Worm (Caenorhabditis elegans): ENCODE measurements around the gene cdc-48.2.

The cdc-48.2 gene

DNA sequence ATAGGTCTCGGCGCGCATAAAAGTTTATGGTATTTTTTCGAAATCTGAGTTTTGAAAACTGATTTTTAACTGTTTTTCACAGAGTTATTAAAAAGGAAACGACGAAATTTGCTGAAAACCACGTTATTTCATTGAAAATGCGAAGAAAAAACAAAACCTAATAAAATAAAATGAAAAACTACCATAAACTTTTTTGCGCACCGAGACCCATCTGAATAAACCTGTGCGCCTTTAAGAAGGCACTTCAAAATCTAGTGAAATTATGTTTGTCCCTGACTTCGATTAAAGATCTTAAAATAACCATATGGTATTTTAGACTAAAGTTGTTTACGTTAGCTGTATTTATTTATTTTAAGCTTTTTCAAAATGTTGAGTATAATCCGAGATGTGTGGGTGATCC, 10.5 kb upstream of the cdc-48.2 start:
- TF ChIP-seq skn-1 (tag; optimal IDR thresholded peaks at IDR 0.05) (no peak), duxl-1 (tag; optimal IDR thresholded peaks at IDR 0.05; ENCODE audit: poor library complexity) (no peak), attf-4 (tag; optimal IDR thresholded peaks at IDR 0.05) (no peak), ces-1 (GFP tag; optimal IDR thresholded peaks at IDR 0.05) (no peak), nhr-48 (tag; optimal IDR thresholded peaks at IDR 0.05) (no peak), zag-1 (tag; optimal IDR thresholded peaks at IDR 0.05) (no peak), rbr-2 (tag; optimal IDR thresholded peaks at IDR 0.05) (no peak), nhr-111 (GFP tag; optimal IDR thresholded peaks at IDR 0.05) (no peak), T20F7.1 (GFP tag; optimal IDR thresholded peaks at IDR 0.05) (no peak), mes-2 (tag; optimal IDR thresholded peaks at IDR 0.05; ENCODE audit: poor library complexity, severe bottlenecking) (no peak), daf-12 (tag; optimal IDR thresholded peaks at IDR 0.05) (no peak), D1046.2 (GFP tag; IDR thresholded peaks at IDR 0.05) (no peak), jun-1 (tag; optimal IDR thresholded peaks at IDR 0.05) (no peak), lsy-2 (tag; optimal IDR thresholded peaks at IDR 0.05) (no peak), ZK337.2 (GFP tag; IDR thresholded peaks at IDR 0.05) (no peak), nhr-25 (tag; optimal IDR thresholded peaks at IDR 0.05; ENCODE audit: borderline replicate concordance, insufficient read depth) (no peak), fkh-10 (GFP tag; optimal IDR thresholded peaks at IDR 0.05) (no peak), lin-1 (GFP tag; IDR thresholded peaks at IDR 0.05) (no peak), snpc-1.2 (GFP tag; IDR thresholded peaks at IDR 0.05) (no peak)

DNA sequence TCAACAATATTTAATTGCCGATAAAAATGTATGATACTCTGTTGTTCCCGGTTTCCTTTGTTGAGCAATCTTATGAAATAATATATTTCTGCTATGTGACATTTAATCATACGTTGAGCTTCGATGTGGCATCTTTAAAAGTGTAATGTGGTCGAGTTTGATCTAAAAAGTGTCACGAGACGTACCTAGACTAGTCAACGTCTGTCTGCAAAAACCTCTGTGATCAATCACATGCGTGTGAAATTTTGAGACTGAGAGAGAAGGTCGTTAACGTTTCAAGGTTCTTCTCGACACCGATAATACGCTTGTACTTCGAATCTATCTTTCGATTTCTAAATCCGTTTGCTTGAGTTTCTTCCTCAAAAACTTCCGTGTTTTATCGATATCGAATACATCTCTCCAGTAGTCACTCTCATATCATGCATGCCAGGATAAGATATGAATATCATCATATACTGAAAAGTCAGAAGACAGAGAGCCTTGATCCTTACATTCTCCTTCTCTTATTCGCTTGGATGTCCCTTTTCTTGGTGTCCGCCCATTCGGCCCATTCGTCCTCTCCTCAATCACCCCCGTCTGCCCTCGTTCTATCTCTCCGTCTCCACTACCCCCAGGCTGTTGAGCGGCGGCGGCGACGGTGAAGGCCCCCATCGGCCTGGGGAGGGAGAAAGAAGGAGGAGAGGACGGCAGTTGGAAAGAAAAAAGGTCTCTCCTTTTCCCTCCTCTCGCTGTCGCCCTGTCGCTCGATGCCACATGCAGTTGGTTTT, 9.8 kb upstream of the cdc-48.2 start:
- TF ChIP-seq dmd-6 (GFP tag; IDR thresholded peaks at IDR 0.05) (peak; percentile 69), php-3 (GFP tag; IDR thresholded peaks at IDR 0.05) (0 out of 2 replicates have a peak, but pooled peaks have one; percentile 12), egl-43 (GFP tag; IDR thresholded peaks at IDR 0.05) (peak; percentile 72), mxl-3 (GFP tag; optimal IDR thresholded peaks at IDR 0.05) (peak; percentile 74), aly-2 (tag; optimal IDR thresholded peaks at IDR 0.05) (no peak), dpl-1 (GFP tag; optimal IDR thresholded peaks at IDR 0.05) (peak; percentile 30), hmg-1.1 (GFP tag; IDR thresholded peaks at IDR 0.05) (peak; percentile 57), daf-16 (GFP tag; optimal IDR thresholded peaks at IDR 0.05) (peak in 1 of 2 experiments; percentile 30), daf-16 (tag; optimal IDR thresholded peaks at IDR 0.05) (peak; percentile 7), madf-9 (GFP tag; conservative IDR thresholded peaks at IDR 0.05) (no peak), mes-2 (tag; optimal IDR thresholded peaks at IDR 0.05; ENCODE audit: poor library complexity, severe bottlenecking) (peak; percentile 66), zip-2 (tag; optimal IDR thresholded peaks at IDR 0.05) (peak; percentile 94), hlh-30 (tag; optimal IDR thresholded peaks at IDR 0.05; ENCODE audit: insufficient read depth) (peak; percentile 93), nhr-77 (tag; optimal IDR thresholded peaks at IDR 0.05) (peak; percentile 4), ZK337.2 (GFP tag; IDR thresholded peaks at IDR 0.05) (no peak), snpc-4 (tag; optimal IDR thresholded peaks at IDR 0.05) (no peak), lin-13 (GFP tag; optimal IDR thresholded peaks at IDR 0.05) (peak; percentile 0), R02D3.7 (tag; optimal IDR thresholded peaks at IDR 0.05) (no peak), F10B5.3 (tag; optimal IDR thresholded peaks at IDR 0.05) (peak; percentile 7), hlh-11 (tag; optimal IDR thresholded peaks at IDR 0.05) (peak; percentile 72), mdl-1 (tag; optimal IDR thresholded peaks at IDR 0.05) (peak in 1 of 2 experiments; percentile 63), F37D6.2 (tag; optimal IDR thresholded peaks at IDR 0.05) (peak; percentile 8), unc-62 (GFP tag; optimal IDR thresholded peaks at IDR 0.05 in 1 of 2) (peak in 1 of 2 experiments; percentile 96), unc-62 (tag; optimal IDR thresholded peaks at IDR 0.05) (no peak), nhr-48 (tag; optimal IDR thresholded peaks at IDR 0.05) (peak; percentile 17), dve-1 (tag; optimal IDR thresholded peaks at IDR 0.05; ENCODE audit: insufficient read depth) (peak; percentile 65), pha-4 (GFP tag; IDR thresholded peaks at IDR 0.05) (peak; percentile 70; the same call in 1 of the 2 replicates), pha-4 (tag; optimal IDR thresholded peaks at IDR 0.05) (no peak), mdt-29 (GFP tag; IDR thresholded peaks at IDR 0.05) (no peak), ceh-20 (GFP tag; IDR thresholded peaks at IDR 0.05) (peak; percentile 53; the same call in 1 of the 2 replicates), nhr-25 (tag; optimal IDR thresholded peaks at IDR 0.05; ENCODE audit: borderline replicate concordance, insufficient read depth) (no peak), aha-1 (tag) (peak; percentile 65), spr-3 (GFP tag; optimal IDR thresholded peaks at IDR 0.05) (no peak), dmd-8 (GFP tag; IDR thresholded peaks at IDR 0.05) (0 out of 2 replicates have a peak, but pooled peaks have one; percentile 48)
